Worm (Caenorhabditis elegans): ENCODE measurements around the gene nekl-3.

DNA sequence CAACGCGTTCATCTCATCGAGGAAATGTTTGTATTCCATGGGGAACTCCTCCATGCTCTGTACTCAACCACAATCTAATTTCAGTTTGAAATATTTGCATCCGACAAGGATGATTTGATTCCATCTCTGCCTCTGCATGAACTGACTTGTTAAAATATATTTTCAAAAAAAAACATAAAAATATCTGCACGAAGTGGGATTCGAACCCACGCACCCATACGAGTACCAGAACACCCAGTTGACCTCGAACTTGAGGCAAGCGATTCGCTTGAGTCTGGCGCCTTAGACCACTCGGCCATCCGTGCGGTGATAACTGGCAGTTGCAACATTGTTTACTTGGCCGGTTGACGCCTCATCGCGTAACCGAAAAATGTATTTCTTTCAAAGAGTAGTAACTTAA, 43.5 kb downstream of the nekl-3 start:
- TF ChIP-seq unc-55 (GFP tag; optimal IDR thresholded peaks at IDR 0.05) (no peak), lsy-2 (tag; optimal IDR thresholded peaks at IDR 0.05) (no peak), nhr-25 (tag; optimal IDR thresholded peaks at IDR 0.05) (no peak), nhr-12 (tag; optimal IDR thresholded peaks at IDR 0.05) (no peak), elt-3 (tag; optimal IDR thresholded peaks at IDR 0.05) (no peak), ztf-11 (tag; optimal IDR thresholded peaks at IDR 0.05) (no peak)
